Worm (Caenorhabditis elegans) whole organism, L4 larva: Measurements from ENCODE around the gene F58G1.8.

Experiments
- daf-16 ChIP-seq, 3 experiments: sonication (generic microtip); optimal IDR thresholded peaks; 2 replicates each; lab custom pipeline; 2016 to 2017; ENCODE audit warnings: missing genetic modification characterization in 3 of 3, missing genetic modification reagents in 3 of 3, mild to moderate bottlenecking in 2 of 3, missing compliant biosample characterization in 2 of 3, missing biosample characterization in 1 of 3, moderate library complexity in 1 of 3
- egl-27 ChIP-seq: sonication (generic microtip); optimal IDR thresholded peaks from 3 replicates; lab custom pipeline; 2017; ENCODE audit warnings: missing biosample characterization, missing genetic modification reagents, missing genetic modification characterization
- nhr-11 ChIP-seq: fragments of 150-350 bp; optimal IDR thresholded peaks from 2 replicates; lab custom pipeline; 2014; ENCODE audit warnings: missing biosample characterization, missing genetic modification characterization
- nhr-76 ChIP-seq: fragments of 150-350 bp; optimal IDR thresholded peaks from 2 replicates; lab custom pipeline; 2014; ENCODE audit warnings: missing biosample characterization, missing genetic modification characterization

DNA sequence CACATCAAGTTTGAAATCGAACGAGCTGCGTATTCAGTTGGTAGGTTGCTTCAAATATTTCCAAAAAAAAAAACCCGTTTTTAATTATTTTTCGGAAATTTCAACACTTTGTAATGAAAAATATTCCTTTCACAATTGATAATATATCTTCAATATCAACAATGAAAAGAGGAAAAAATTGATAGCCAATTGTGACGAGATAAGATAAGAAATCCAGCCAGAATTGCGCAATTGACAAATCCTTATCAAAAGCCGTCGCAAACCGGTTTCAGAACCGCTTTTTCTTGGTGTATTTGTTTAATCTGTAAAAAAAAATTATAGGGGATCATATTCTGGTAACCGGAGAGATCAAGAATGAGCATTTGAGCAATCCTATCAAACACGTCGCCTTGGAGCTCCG is 17.0 kb upstream of the F58G1.8 start:
- TF ChIP-seq daf-16 (GFP tag; optimal IDR thresholded peaks at IDR 0.05; lab: Kevin White, UChicago) (no peak), daf-16 (tag; optimal IDR thresholded peaks at IDR 0.05; lab: Kevin White, UChicago) (no peak), nhr-76 (no peak), nhr-11 (tag; lab: Kevin White, UChicago) (no peak), egl-27 (no peak)
